Fruit fly (Drosophila melanogaster): ENCODE data around the gene Acsx2.

The Acsx2 gene

DNA sequence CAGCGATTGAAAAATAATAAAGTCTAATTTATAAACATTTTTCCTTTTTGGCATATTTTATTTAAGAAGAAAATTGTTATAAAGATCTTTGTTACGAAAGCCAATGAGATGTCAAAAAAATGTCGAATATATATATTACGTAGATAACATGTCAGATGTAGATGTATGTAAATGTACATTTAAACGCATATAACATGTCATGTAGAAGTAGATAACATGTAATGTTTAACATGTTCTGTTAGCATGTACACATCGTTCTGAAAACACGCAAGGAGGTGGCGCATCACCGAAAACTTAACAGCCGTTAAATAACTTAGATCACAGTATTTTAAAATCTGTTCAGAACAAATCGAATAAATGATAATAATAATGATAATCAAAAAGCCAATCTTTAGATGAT lies 4.4 kb upstream of the Acsx2 start:
- TF ChIP-seq Dif (GFP tag; optimal IDR thresholded peaks at IDR 0.05; ENCODE audit: partially characterized antibody): no peak
- TF ChIP-seq h (GFP tag; optimal IDR thresholded peaks at IDR 0.05): no peak
- TF ChIP-seq Abd-B (GFP tag; optimal IDR thresholded peaks at IDR 0.05): no peak
- no peak for TF ChIP-seq Hr78 (GFP tag; optimal IDR thresholded peaks at IDR 0.05)
- no peak for TF ChIP-seq Mio (GFP tag; optimal IDR thresholded peaks at IDR 0.05)
- no peak for TF ChIP-seq Dfd (GFP tag; optimal IDR thresholded peaks at IDR 0.05)
- no peak for TF ChIP-seq pan (optimal IDR thresholded peaks at IDR 0.05)
- no peak for TF ChIP-seq dmrt93B (GFP tag; optimal IDR thresholded peaks at IDR 0.05)
- no peak for TF ChIP-seq foxo (GFP tag; optimal IDR thresholded peaks at IDR 0.05)
- no peak for TF ChIP-seq ey (GFP tag; optimal IDR thresholded peaks at IDR 0.05)
- no peak for TF ChIP-seq sage (GFP tag; optimal IDR thresholded peaks at IDR 0.05)
- TF ChIP-seq CG32264 (GFP tag; optimal IDR thresholded peaks at IDR 0.05): no peak
- no peak for TF ChIP-seq OdsH (GFP tag; optimal IDR thresholded peaks at IDR 0.05)
- TF ChIP-seq Myc (optimal IDR thresholded peaks at IDR 0.05): no peak
- no peak for TF ChIP-seq CrebA (GFP tag; optimal IDR thresholded peaks at IDR 0.05; ENCODE audit: borderline replicate concordance)
- TF ChIP-seq N (GFP tag; optimal IDR thresholded peaks at IDR 0.05): no peak
- TF ChIP-seq tai (GFP tag; optimal IDR thresholded peaks at IDR 0.05): no peak
- no peak for TF ChIP-seq Rel (GFP tag; optimal IDR thresholded peaks at IDR 0.05)
- TF ChIP-seq Rel (tag; optimal IDR thresholded peaks at IDR 0.05): no peak
- TF ChIP-seq sv (GFP tag; optimal IDR thresholded peaks at IDR 0.05): no peak
- TF ChIP-seq CG9705 (GFP tag; optimal IDR thresholded peaks at IDR 0.05): no peak

DNA sequence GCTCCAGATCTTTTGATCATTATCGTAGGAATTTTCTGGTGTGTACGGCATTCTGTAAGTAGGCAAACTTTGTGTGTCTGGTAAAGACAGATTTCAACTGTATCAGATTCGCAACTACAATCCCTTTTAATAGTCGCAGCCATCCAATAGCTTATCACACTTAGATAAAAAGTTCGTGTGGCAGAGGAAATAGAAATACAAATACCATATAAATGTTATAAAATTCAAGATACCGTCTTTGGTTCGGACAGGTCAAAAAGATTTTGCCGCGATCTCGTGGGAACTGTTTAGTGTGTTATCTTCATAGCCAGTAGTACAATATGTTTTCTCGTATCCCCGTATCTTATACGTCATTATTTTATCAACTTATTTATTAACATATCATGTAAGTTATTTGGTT lies 1.4 kb upstream of the Acsx2 start, which contains the start of gene Acsx1R:
Gene Acsx1R (minus strand): TSS at position 101 of the 400 bp plus-strand sequence.
- TF ChIP-seq Sp1 (GFP tag; optimal IDR thresholded peaks at IDR 0.05) (no peak), tai (GFP tag; optimal IDR thresholded peaks at IDR 0.05) (no peak), rgr (GFP tag; optimal IDR thresholded peaks at IDR 0.05) (no peak), Hr78 (GFP tag; optimal IDR thresholded peaks at IDR 0.05) (no peak), Myc (optimal IDR thresholded peaks at IDR 0.05) (no peak), dl (GFP tag; optimal IDR thresholded peaks at IDR 0.05; ENCODE audit: insufficient read depth in 1 of 2, partially characterized antibody in 2 of 2) (no peak), dmrt93B (GFP tag; optimal IDR thresholded peaks at IDR 0.05) (no peak), jim (GFP tag; optimal IDR thresholded peaks at IDR 0.05) (no peak)

DNA sequence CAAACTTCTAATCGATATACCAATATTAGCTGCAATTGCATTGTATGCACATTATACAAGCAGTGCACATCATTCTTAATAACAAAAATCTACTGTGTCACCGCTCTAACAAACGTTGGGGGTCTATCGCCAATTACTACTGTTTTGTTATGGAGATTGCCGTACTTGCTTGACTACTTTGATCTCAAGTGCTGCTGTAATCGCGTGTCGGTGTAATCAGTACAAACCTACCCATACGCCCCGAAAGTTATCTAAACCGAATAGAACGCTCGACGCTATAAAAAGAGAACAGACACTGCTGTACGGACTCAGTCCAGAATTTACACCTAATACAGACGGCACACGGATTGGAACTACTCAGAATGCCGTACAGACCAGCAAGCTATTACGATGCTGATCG lies 2.4 kb downstream of the Acsx2 start, which contains the start of gene Acsx3:
Gene Acsx3 (plus strand): TSS at position 301 of the 400 bp plus-strand sequence.
- TF ChIP-seq CG9705 (GFP tag; optimal IDR thresholded peaks at IDR 0.05) (no peak), woc (GFP tag; optimal IDR thresholded peaks at IDR 0.05) (no peak), jim (GFP tag; optimal IDR thresholded peaks at IDR 0.05) (no peak), ey (GFP tag; optimal IDR thresholded peaks at IDR 0.05) (no peak), dmrt93B (GFP tag; optimal IDR thresholded peaks at IDR 0.05) (no peak), GATAd (GFP tag; optimal IDR thresholded peaks at IDR 0.05) (no peak), Vsx2 (GFP tag; optimal IDR thresholded peaks at IDR 0.05; ENCODE audit: partially characterized antibody) (no peak), rgr (GFP tag; optimal IDR thresholded peaks at IDR 0.05) (no peak), fru (GFP tag; optimal IDR thresholded peaks at IDR 0.05) (no peak), Hnf4 (GFP tag; optimal IDR thresholded peaks at IDR 0.05) (no peak), Dif (GFP tag; optimal IDR thresholded peaks at IDR 0.05; ENCODE audit: partially characterized antibody) (no peak), sage (GFP tag; optimal IDR thresholded peaks at IDR 0.05) (no peak), Rel (GFP tag; optimal IDR thresholded peaks at IDR 0.05) (no peak), Rel (tag; optimal IDR thresholded peaks at IDR 0.05) (no peak), psq (GFP tag; optimal IDR thresholded peaks at IDR 0.05) (no peak), CrebA (GFP tag; optimal IDR thresholded peaks at IDR 0.05; ENCODE audit: borderline replicate concordance) (no peak)

DNA sequence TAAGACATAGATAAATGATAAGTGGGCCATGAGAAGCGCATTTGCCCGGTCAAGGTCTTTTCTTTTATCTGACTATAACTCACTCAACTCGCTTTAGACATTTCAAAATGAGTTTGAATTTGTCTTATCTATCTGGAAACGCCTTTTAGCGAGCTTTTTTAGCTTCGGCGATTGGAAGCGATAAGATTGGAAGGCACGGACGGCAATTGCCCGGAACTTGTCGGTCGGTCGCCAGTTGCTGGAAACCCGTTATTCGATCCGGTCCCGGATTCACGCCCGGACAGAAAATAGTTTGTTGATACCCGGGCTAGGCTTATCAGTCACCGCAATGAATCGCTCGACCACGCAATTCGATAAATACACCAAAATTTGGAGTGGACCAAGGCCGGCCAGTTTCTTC lies 4.7 kb downstream of the Acsx2 start, which contains the start of gene Acsx4:
Gene Acsx4 (plus strand): TSS at position 233 of the 400 bp plus-strand sequence.
- TF ChIP-seq rgr (GFP tag; optimal IDR thresholded peaks at IDR 0.05) (no peak), CrebA (GFP tag; optimal IDR thresholded peaks at IDR 0.05; ENCODE audit: borderline replicate concordance) (no peak), ey (GFP tag; optimal IDR thresholded peaks at IDR 0.05) (no peak), Myc (optimal IDR thresholded peaks at IDR 0.05) (no peak), HLH106 (tag; optimal IDR thresholded peaks at IDR 0.05) (no peak), woc (GFP tag; optimal IDR thresholded peaks at IDR 0.05) (no peak), dmrt93B (GFP tag; optimal IDR thresholded peaks at IDR 0.05) (no peak), CG32264 (GFP tag; optimal IDR thresholded peaks at IDR 0.05) (no peak), N (GFP tag; optimal IDR thresholded peaks at IDR 0.05) (no peak), fru (GFP tag; optimal IDR thresholded peaks at IDR 0.05) (no peak), dl (GFP tag; optimal IDR thresholded peaks at IDR 0.05; ENCODE audit: insufficient read depth in 1 of 2, partially characterized antibody in 2 of 2) (no peak), sage (GFP tag; optimal IDR thresholded peaks at IDR 0.05) (no peak), OdsH (GFP tag; optimal IDR thresholded peaks at IDR 0.05) (no peak), foxo (GFP tag; optimal IDR thresholded peaks at IDR 0.05) (no peak), GATAd (GFP tag; optimal IDR thresholded peaks at IDR 0.05) (no peak), psq (GFP tag; optimal IDR thresholded peaks at IDR 0.05) (no peak), Sp1 (GFP tag; optimal IDR thresholded peaks at IDR 0.05) (no peak), pan (optimal IDR thresholded peaks at IDR 0.05) (no peak)

Data from whole organism, wandering third instar larva.